Worm (Caenorhabditis elegans): ENCODE results near the gene K11D12.8.
"Not testable (repeated sequence)": the region's sequence is repeated elsewhere in the genome, so short reads cannot be mapped to it uniquely, and the experiment has no call there.

K11D12.8 gene

DNA sequence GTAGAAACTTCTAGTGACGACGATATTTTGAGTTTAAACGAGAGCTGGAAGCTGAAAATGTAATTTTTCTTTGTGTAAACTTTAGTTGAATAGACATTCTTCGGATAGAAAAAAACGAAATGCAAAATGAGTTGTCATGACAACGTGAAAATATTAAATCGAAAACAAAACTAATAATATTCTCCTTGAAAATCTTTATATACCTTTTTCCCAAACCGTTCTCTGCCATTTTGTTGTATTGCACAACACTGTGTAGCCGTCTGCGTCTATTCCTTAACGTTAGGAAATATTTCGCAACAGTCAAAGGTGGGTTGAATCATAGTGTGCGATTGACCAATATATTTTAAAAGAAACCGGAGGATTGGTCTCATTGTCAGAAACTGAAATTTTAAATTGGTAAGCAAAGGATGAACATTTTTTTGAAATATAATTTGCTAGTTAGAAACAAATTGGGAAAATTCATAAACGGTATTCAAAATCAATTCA lies 40.1 kb upstream of the K11D12.8 start, which contains the start of gene Y58A7A.3:
Y58A7A.3 (minus strand) TSS at position 51 of the 486 bp plus-strand sequence.
- TF ChIP-seq sox-2 (GFP tag; IDR thresholded peaks at IDR 0.05) = no peak
- TF ChIP-seq nfya-1 (tag; optimal IDR thresholded peaks at IDR 0.05) = peak; percentile 20
- TF ChIP-seq ahr-1 (tag; optimal IDR thresholded peaks at IDR 0.05) = no peak

DNA sequence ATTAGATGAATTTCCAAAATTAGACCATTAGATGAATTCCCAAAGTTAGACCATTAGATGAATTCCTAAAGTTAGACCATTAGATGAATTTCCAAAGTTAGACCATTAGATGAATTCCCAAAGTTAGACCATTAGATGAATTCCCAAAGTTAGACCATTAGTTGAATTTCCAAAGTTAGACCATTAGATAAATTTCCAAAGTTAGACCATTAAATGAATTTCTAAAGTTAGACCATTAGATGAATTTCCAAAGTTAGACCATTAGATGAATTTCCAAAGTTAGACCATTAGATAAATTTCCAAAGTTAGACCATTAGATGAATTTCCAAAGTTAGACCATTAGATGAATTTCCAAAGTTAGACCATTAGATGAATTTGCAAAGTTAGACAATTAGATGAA lies 34.5 kb upstream of the K11D12.8 start:
- TF ChIP-seq sox-2 (GFP tag; IDR thresholded peaks at IDR 0.05) = 0 out of 2 replicates have a peak, but pooled peaks have one; percentile 40
- TF ChIP-seq ceh-45 (GFP tag; IDR thresholded peaks at IDR 0.05) = peak; percentile 84
- TF ChIP-seq unc-3 (GFP tag; conservative IDR thresholded peaks at IDR 0.05) = peak; percentile 60
- not testable (repeated sequence) for TF ChIP-seq unc-3 (tag; optimal IDR thresholded peaks at IDR 0.05)

DNA sequence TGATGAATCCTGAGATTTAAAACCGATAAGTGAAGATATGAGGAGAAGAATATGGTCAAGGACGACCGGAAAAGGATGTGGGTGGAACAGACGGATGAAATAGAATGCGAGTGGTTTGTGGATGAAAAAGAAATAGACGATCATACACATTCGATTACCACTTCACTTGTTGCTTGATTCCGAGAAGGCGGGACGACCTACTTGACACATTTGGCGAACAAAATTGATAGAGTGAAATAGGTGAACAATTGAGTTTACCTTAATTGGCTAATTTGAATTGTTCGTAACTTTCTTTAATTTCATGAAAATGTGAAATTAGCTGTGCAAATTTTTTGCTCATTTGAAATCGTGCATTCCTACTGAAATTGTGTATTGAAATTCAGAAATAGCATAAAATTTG lies 31.3 kb upstream of the K11D12.8 start, which contains the start of gene Y58A7A.2:
Y58A7A.2 (minus strand) TSS at position 101 of the 400 bp plus-strand sequence.
- TF ChIP-seq ref-2 (tag; optimal IDR thresholded peaks at IDR 0.05) (no peak), ceh-45 (GFP tag; IDR thresholded peaks at IDR 0.05) (no peak)

DNA sequence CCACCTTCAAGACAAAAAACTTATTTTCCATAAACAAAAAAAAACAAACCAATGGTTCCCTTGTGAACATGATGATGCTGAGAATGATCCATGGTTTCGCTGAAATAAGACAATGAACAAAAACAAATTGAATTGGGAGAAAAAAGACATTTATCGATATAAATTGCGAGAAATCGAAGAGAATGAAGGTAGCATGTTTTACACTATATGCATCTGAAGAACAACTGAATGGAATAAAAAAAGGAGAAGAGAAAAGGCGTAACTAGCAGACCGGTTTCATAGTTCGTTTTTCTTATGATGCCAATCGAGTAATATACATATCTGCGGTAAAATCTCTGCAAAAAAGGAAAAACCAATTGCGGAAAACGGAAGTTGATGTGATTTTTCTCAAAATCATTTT lies 28.6 kb upstream of the K11D12.8 start, which contains the start of gene Y58A7A.1:
Y58A7A.1 (minus strand) TSS at position 101 of the 400 bp plus-strand sequence.
- TF ChIP-seq hlh-8 (tag; optimal IDR thresholded peaks at IDR 0.05) (no peak), eyg-1 (tag; optimal IDR thresholded peaks at IDR 0.05) (no peak), F13H6.1 (tag; optimal IDR thresholded peaks at IDR 0.05) (no peak), pag-3 (tag; optimal IDR thresholded peaks at IDR 0.05; ENCODE audit: borderline replicate concordance) (no peak)

DNA sequence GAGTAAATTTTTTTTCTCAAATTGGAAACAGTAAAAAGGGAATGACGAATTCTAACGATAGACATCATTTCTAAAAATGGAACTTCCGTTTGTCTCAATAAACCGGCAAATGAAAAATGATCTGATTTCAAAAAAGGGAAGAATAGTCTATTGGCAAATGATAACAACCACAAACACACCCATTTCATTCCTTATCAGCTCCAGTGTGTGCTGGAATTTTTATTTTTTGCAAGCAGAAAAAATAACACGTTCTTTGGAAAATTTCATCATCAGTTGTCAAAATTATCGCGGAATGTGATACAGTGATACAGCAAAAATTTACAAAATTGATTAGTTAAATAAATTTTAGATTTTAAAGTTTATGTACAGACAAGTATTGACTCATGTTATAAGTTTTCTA lies 26.6 kb upstream of the K11D12.8 start:
- TF ChIP-seq pha-2 (tag; optimal IDR thresholded peaks at IDR 0.05) (no peak), dmd-4 (tag; optimal IDR thresholded peaks at IDR 0.05; ENCODE audit: borderline replicate concordance) (no peak), Y22D7AL.16 (tag; optimal IDR thresholded peaks at IDR 0.05) (no peak), rnt-1 (tag; optimal IDR thresholded peaks at IDR 0.05) (no peak), elt-2 (tag; optimal IDR thresholded peaks at IDR 0.05) (peak; percentile 57)

DNA sequence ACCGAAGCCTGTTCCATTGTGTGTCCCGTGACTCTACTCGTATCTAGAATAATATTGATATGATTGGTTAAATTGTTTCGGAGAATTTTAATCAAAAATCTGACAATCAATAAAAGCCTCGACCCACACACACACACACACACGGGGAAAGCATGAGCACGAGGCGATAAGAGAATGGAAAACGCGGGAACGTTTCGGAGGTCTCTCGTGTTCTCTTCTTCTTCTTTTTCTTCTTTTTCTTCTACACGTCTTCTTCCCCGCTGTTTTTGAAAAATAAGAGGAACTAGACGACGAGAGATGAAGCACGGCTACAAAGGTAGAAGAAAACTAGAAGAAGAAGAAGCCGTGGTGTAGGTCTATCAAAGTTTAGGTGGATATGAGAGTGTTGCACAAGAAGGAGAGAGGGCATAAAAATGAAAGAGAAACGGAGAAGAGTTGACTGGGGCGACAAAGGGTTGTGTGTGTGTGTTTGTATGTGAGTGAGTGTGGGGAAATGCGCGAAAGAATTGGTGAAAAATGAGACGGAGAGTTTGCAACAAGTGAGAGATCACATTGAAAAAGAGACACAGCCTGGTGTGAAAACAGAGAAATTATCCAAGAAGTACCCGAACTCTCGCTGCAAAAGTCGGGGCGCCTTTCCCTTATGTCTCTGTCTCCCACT lies 24.1 kb upstream of the K11D12.8 start, which contains the start of gene mlk-1:
mlk-1 (minus strand) TSS at position 51 of the 661 bp plus-strand sequence.
- TF ChIP-seq ttx-3 (tag; optimal IDR thresholded peaks at IDR 0.05) (no peak), hlh-30 (tag; optimal IDR thresholded peaks at IDR 0.05; ENCODE audit: insufficient read depth) (no peak), ceh-34 (tag; optimal IDR thresholded peaks at IDR 0.05) (peak; percentile 58), sox-4 (tag; optimal IDR thresholded peaks at IDR 0.05) (peak; percentile 4), ceh-22 (tag; optimal IDR thresholded peaks at IDR 0.05) (no peak), ceh-18 (tag; optimal IDR thresholded peaks at IDR 0.05) (peak; percentile 74), pros-1 (tag; optimal IDR thresholded peaks at IDR 0.05) (peak; percentile 67), pqm-1 (tag; optimal IDR thresholded peaks at IDR 0.05) (no peak), nhr-11 (tag; optimal IDR thresholded peaks at IDR 0.05) (no peak), ceh-2 (tag; optimal IDR thresholded peaks at IDR 0.05) (no peak), unc-42 (tag; optimal IDR thresholded peaks at IDR 0.05) (peak; percentile 61), tbx-2 (tag; optimal IDR thresholded peaks at IDR 0.05) (peak; percentile 30), ceh-19 (GFP tag; optimal IDR thresholded peaks at IDR 0.05) (peak; percentile 11), ceh-48 (tag; optimal IDR thresholded peaks at IDR 0.05) (no peak), tbx-7 (tag; optimal IDR thresholded peaks at IDR 0.05) (no peak), ceh-31 (tag; optimal IDR thresholded peaks at IDR 0.05) (peak; percentile 79), nfya-1 (tag; optimal IDR thresholded peaks at IDR 0.05) (peak; percentile 57), dve-1 (tag; optimal IDR thresholded peaks at IDR 0.05) (no peak), ceh-14 (tag; optimal IDR thresholded peaks at IDR 0.05) (peak; percentile 57), syd-9 (tag; optimal IDR thresholded peaks at IDR 0.05) (peak; percentile 17), unc-86 (tag; optimal IDR thresholded peaks at IDR 0.05) (no peak), F13H6.1 (tag; optimal IDR thresholded peaks at IDR 0.05) (peak; percentile 40), ahr-1 (tag; optimal IDR thresholded peaks at IDR 0.05) (no peak)
